Worm (Caenorhabditis elegans) whole organism, young adult: ENCODE results near the gene F21D5.3.

ENCODE experiments used
- F10E7.11 ChIP-seq: sonication (generic microtip); optimal IDR thresholded peaks from 2 replicates; lab custom pipeline; 2017; ENCODE audit warnings: mild to moderate bottlenecking, missing genetic modification characterization, moderate library complexity, missing compliant biosample characterization
- F33H1.4 ChIP-seq: fragments of 200-800 bp; sonication (Bioruptor generic); IDR thresholded peaks from 2 replicates; pipeline ENCODE4 v1.3.6; 2022; ENCODE audit warnings: missing genetic modification reagents, missing genetic modification characterization, missing compliant biosample characterization
- F37B4.10 ChIP-seq: fragments of 200-800 bp; sonication (Bioruptor generic); IDR thresholded peaks from 2 replicates; pipeline ENCODE4 v1.3.6; 2022; ENCODE audit warnings: missing genetic modification characterization, missing compliant biosample characterization
- F49E8.2 ChIP-seq: sonication (generic microtip); optimal IDR thresholded peaks from 3 replicates; lab custom pipeline; 2017; ENCODE audit warnings: missing genetic modification characterization, mild to moderate bottlenecking, missing compliant biosample characterization, antibody characterized with exemption, moderate library complexity; ENCODE audit not compliant: insufficient read depth
- K11D2.4 ChIP-seq: fragments of 200-800 bp; sonication (Bioruptor generic); IDR thresholded peaks from 2 replicates; pipeline ENCODE4 v1.3.6; 2022; ENCODE audit warnings: missing genetic modification reagents, missing genetic modification characterization, missing compliant biosample characterization
- T07F8.4 ChIP-seq: sonication (generic microtip); optimal IDR thresholded peaks from 2 replicates; lab custom pipeline; 2016; ENCODE audit warnings: mild to moderate bottlenecking, missing genetic modification characterization, moderate library complexity, missing compliant biosample characterization
- Y53G8AR.9 ChIP-seq: fragments of 200-800 bp; sonication (Bioruptor generic); conservative IDR thresholded peaks from 2 replicates; pipeline ENCODE4 v1.3.6; 2022; ENCODE audit warnings: missing genetic modification reagents, missing genetic modification characterization, missing compliant biosample characterization
- Y67H2A.10 ChIP-seq: fragments of 200-800 bp; sonication (Bioruptor generic); conservative IDR thresholded peaks from 2 replicates; pipeline ENCODE4 v1.3.6; 2022; ENCODE audit warnings: missing genetic modification reagents, missing genetic modification characterization, missing compliant biosample characterization
- Y79H2A.3 ChIP-seq: fragments of 200-800 bp; sonication (Bioruptor generic); conservative IDR thresholded peaks from 2 replicates; pipeline ENCODE4 v1.3.6; 2022; ENCODE audit warnings: missing genetic modification reagents, missing genetic modification characterization, missing compliant biosample characterization
- Y95B8A.8 ChIP-seq: fragments of 200-800 bp; sonication (Bioruptor generic); IDR thresholded peaks from 2 replicates; pipeline ENCODE4 v1.3.6; 2022; ENCODE audit warnings: missing genetic modification reagents, missing genetic modification characterization, missing compliant biosample characterization
- ama-1 ChIP-seq, 3 experiments: fragments of 150-350 bp in 1 of 3; sonication (generic microtip) in 2 of 3; optimal IDR thresholded peaks; 2 replicates each; lab custom pipeline; 2014 to 2018; ENCODE audit warnings: missing biosample characterization in 2 of 3, missing genetic modification characterization in 2 of 3, missing genetic modification reagents in 2 of 3
- aptf-2 ChIP-seq: fragments of 200-800 bp; sonication (Bioruptor generic); conservative IDR thresholded peaks from 2 replicates; pipeline ENCODE4 v1.3.6; 2022; ENCODE audit warnings: missing genetic modification reagents, missing genetic modification characterization, missing compliant biosample characterization
- attf-5 ChIP-seq: fragments of 200-800 bp; sonication (Bioruptor generic); optimal IDR thresholded peaks from 2 replicates; lab custom pipeline; 2018; ENCODE audit warnings: mild to moderate bottlenecking, missing genetic modification characterization, missing compliant biosample characterization
- bed-1 ChIP-seq: fragments of 200-800 bp; sonication (Bioruptor generic); IDR thresholded peaks from 2 replicates; pipeline ENCODE4 v1.3.6; 2022; ENCODE audit warnings: missing genetic modification reagents, missing genetic modification characterization, missing compliant biosample characterization
- cebp-1 ChIP-seq, 2 experiments: fragments of 200-800 bp in 1 of 2; sonication (Bioruptor generic) in 1 of 2; sonication (generic microtip) in 1 of 2; IDR thresholded peaks in 1 of 2; optimal IDR thresholded peaks in 1 of 2; 2 replicates each; pipeline versions ENCODE4 v1.3.6 to Lab custom; 2017 to 2022; ENCODE audit warnings: missing compliant biosample characterization in 2 of 2, missing genetic modification characterization in 2 of 2, mild to moderate bottlenecking in 1 of 2, missing genetic modification reagents in 1 of 2, moderate library complexity in 1 of 2
- chd-7 ChIP-seq: sonication (generic microtip); optimal IDR thresholded peaks from 2 replicates; lab custom pipeline; 2016; ENCODE audit warnings: mild to moderate bottlenecking, missing genetic modification characterization, moderate library complexity, missing compliant biosample characterization
- ets-4 ChIP-seq: fragments of 200-800 bp; sonication (Bioruptor generic); optimal IDR thresholded peaks from 2 replicates; lab custom pipeline; 2018; ENCODE audit warnings: mild to moderate bottlenecking, missing genetic modification characterization, missing compliant biosample characterization
- fkh-3 ChIP-seq: sonication (generic microtip); optimal IDR thresholded peaks from 2 replicates; lab custom pipeline; 2016; ENCODE audit warnings: mild to moderate bottlenecking, missing genetic modification characterization, missing compliant biosample characterization
- him-1 ChIP-seq: sonication (generic microtip); optimal IDR thresholded peaks from 2 replicates; lab custom pipeline; 2016; ENCODE audit warnings: missing genotype, missing genetic modification reagents, missing genetic modification characterization, missing compliant biosample characterization
- hlh-26 ChIP-seq: fragments of 200-800 bp; sonication (Bioruptor generic); conservative IDR thresholded peaks from 2 replicates; pipeline ENCODE4 v1.3.6; 2022; ENCODE audit warnings: missing genetic modification reagents, missing genetic modification characterization, missing compliant biosample characterization
- hmg-20 ChIP-seq: fragments of 200-800 bp; sonication (Bioruptor generic); IDR thresholded peaks from 2 replicates; pipeline ENCODE4 v1.3.6; 2022; ENCODE audit warnings: missing genetic modification reagents, missing genetic modification characterization, missing compliant biosample characterization
- hrde-1 ChIP-seq: sonication (generic microtip); optimal IDR thresholded peaks from 2 replicates; lab custom pipeline; 2016; ENCODE audit warnings: missing genetic modification characterization, mild to moderate bottlenecking, missing compliant biosample characterization, moderate library complexity, missing genotype, missing genetic modification reagents, borderline replicate concordance
- hsf-1 ChIP-seq: fragments of 200-800 bp; sonication (Bioruptor generic); IDR thresholded peaks from 2 replicates; pipeline ENCODE4 v1.3.6; 2022; ENCODE audit warnings: missing genetic modification reagents, missing genetic modification characterization, missing compliant biosample characterization
- let-607 ChIP-seq, 2 experiments: fragments of 200-800 bp in 1 of 2; sonication (Bioruptor generic) in 1 of 2; sonication (generic microtip) in 1 of 2; optimal IDR thresholded peaks; 2 replicates each; lab custom pipeline; 2016 to 2018; ENCODE audit warnings: mild to moderate bottlenecking in 2 of 2, missing compliant biosample characterization in 2 of 2, missing genetic modification characterization in 2 of 2, moderate library complexity in 2 of 2, missing genotype in 1 of 2
- lir-1 ChIP-seq: fragments of 200-800 bp; sonication (Bioruptor generic); conservative IDR thresholded peaks from 2 replicates; pipeline ENCODE4 v1.3.6; 2022; ENCODE audit warnings: missing genetic modification reagents, missing genetic modification characterization, missing compliant biosample characterization
- madf-10 ChIP-seq: sonication (generic microtip); optimal IDR thresholded peaks from 2 replicates; lab custom pipeline; 2016; ENCODE audit warnings: mild to moderate bottlenecking, missing genetic modification characterization, missing compliant biosample characterization
- madf-6 ChIP-seq: fragments of 200-800 bp; sonication (Bioruptor generic); IDR thresholded peaks from 2 replicates; pipeline ENCODE4 v1.3.6; 2022; ENCODE audit warnings: missing genetic modification reagents, missing genetic modification characterization, missing compliant biosample characterization
- mcd-1 ChIP-seq: fragments of 200-800 bp; sonication (Bioruptor generic); IDR thresholded peaks from 2 replicates; pipeline ENCODE4 v1.3.6; 2022; ENCODE audit warnings: missing genetic modification reagents, missing genetic modification characterization, missing compliant biosample characterization
- nhr-27 ChIP-seq: fragments of 200-800 bp; sonication (Bioruptor generic); optimal IDR thresholded peaks from 2 replicates; lab custom pipeline; 2018; ENCODE audit warnings: mild to moderate bottlenecking, missing genetic modification characterization, moderate library complexity, missing compliant biosample characterization
- nhr-80 ChIP-seq: sonication (generic microtip); optimal IDR thresholded peaks from 2 replicates; lab custom pipeline; 2016; ENCODE audit warnings: missing genetic modification characterization, missing compliant biosample characterization
- nhr-90 ChIP-seq: sonication (generic microtip); optimal IDR thresholded peaks from 2 replicates; lab custom pipeline; 2016; ENCODE audit warnings: missing genotype, mild to moderate bottlenecking, missing genetic modification characterization, missing compliant biosample characterization
- pha-4 ChIP-seq: fragments of 150-350 bp; sonication (generic microtip); optimal IDR thresholded peaks from 2 replicates; lab custom pipeline; 2014; ENCODE audit warnings: missing biosample characterization, missing genetic modification reagents, missing genetic modification characterization
- rec-8 ChIP-seq, 2 experiments: sonication (generic microtip); optimal IDR thresholded peaks; 2 replicates each; lab custom pipeline; 2016; ENCODE audit warnings: mild to moderate bottlenecking in 2 of 2, missing genetic modification characterization in 2 of 2, missing genetic modification reagents in 2 of 2, missing genotype in 2 of 2, missing biosample characterization in 1 of 2, missing compliant biosample characterization in 1 of 2, moderate library complexity in 1 of 2
- rpc-1 ChIP-seq, 2 experiments: fragments of 150-350 bp in 1 of 2; sonication (generic microtip) in 1 of 2; optimal IDR thresholded peaks; 2 replicates each; lab custom pipeline; 2014 to 2018; ENCODE audit warnings: missing biosample characterization in 1 of 2, missing genetic modification characterization in 1 of 2, missing genetic modification reagents in 1 of 2, missing genotype in 1 of 2
- snpc-4 ChIP-seq, 5 experiments: fragments of 150-350 bp in 1 of 5; sonication (generic microtip) in 4 of 5; optimal IDR thresholded peaks; 2 replicates each; lab custom pipeline; 2014 to 2018; ENCODE audit warnings: missing genetic modification characterization in 5 of 5, missing biosample characterization in 3 of 5, antibody characterized with exemption in 2 of 5, mild to moderate bottlenecking in 2 of 5, missing compliant biosample characterization in 2 of 5, missing genotype in 2 of 5, moderate library complexity in 2 of 5, missing genetic modification reagents in 1 of 5
- somi-1 ChIP-seq: fragments of 200-800 bp; sonication (Bioruptor generic); optimal IDR thresholded peaks from 2 replicates; lab custom pipeline; 2018; ENCODE audit warnings: mild to moderate bottlenecking, missing genetic modification characterization, missing compliant biosample characterization
- xnd-1 ChIP-seq: sonication (generic microtip); optimal IDR thresholded peaks from 2 replicates; lab custom pipeline; 2016; ENCODE audit warnings: missing genotype, missing genetic modification reagents, missing genetic modification characterization, missing compliant biosample characterization
- zim-3 ChIP-seq: sonication (generic microtip); optimal IDR thresholded peaks from 2 replicates; lab custom pipeline; 2017; ENCODE audit warnings: mild to moderate bottlenecking, missing genetic modification characterization, moderate library complexity, missing compliant biosample characterization
- ztf-18 ChIP-seq: sonication (generic microtip); optimal IDR thresholded peaks from 2 replicates; lab custom pipeline; 2016; ENCODE audit warnings: missing genotype, mild to moderate bottlenecking, missing genetic modification characterization, missing compliant biosample characterization

The F21D5.3 gene

ce11 chrIV:8730469-8730868, at the start of gene F21D5.3:
Gene F21D5.3, plus strand, starts transcription at chrIV:8730815.
- no peak for TF ChIP-seq nhr-90
- TF ChIP-seq madf-6, result peak; percentile 42
- no peak for TF ChIP-seq pha-4
- no peak for TF ChIP-seq F37B4.10 (GFP tag; lab: Robert Waterston, UW)
- no peak for TF ChIP-seq him-1
- no peak for TF ChIP-seq nhr-27
- TF ChIP-seq rpc-1 (optimal IDR thresholded peaks at IDR 0.05; lab: Kevin White, UChicago), result no peak
- TF ChIP-seq rpc-1 (tag; optimal IDR thresholded peaks at IDR 0.05; lab: Kevin White, UChicago), result no peak
- peak; percentile 10 for TF ChIP-seq ets-4
- TF ChIP-seq Y67H2A.10 (GFP tag; lab: Robert Waterston, UW), result no peak
- no peak for TF ChIP-seq fkh-3
- no peak for TF ChIP-seq aptf-2 (GFP tag; lab: Robert Waterston, UW)
- no peak for TF ChIP-seq xnd-1
- no peak for TF ChIP-seq ztf-18 (tag; lab: Kevin White, UChicago)
- TF ChIP-seq nhr-80, result peak; percentile 67
- no peak for TF ChIP-seq F10E7.11 (tag; lab: Kevin White, UChicago)
- TF ChIP-seq let-607 (tag; optimal IDR thresholded peaks at IDR 0.05; lab: Kevin White, UChicago), result no peak
- TF ChIP-seq T07F8.4 (tag; lab: Kevin White, UChicago), result no peak
- no peak for TF ChIP-seq cebp-1 (GFP tag; IDR thresholded peaks at IDR 0.05; lab: Robert Waterston, UW)
- peak; percentile 0 for TF ChIP-seq cebp-1 (tag; optimal IDR thresholded peaks at IDR 0.05; lab: Kevin White, UChicago)
- no peak for TF ChIP-seq bed-1 (GFP tag; lab: Robert Waterston, UW)
- TF ChIP-seq Y79H2A.3, result no peak
- TF ChIP-seq snpc-4 (GFP tag; optimal IDR thresholded peaks at IDR 0.05; lab: Kevin White, UChicago), result peak; percentile 1
- TF ChIP-seq snpc-4 (tag; optimal IDR thresholded peaks at IDR 0.05; lab: Kevin White, UChicago), result no peak
- TF ChIP-seq rec-8 (tag; optimal IDR thresholded peaks at IDR 0.05; lab: Kevin White, UChicago), result no peak
- TF ChIP-seq K11D2.4 (GFP tag; lab: Robert Waterston, UW), result no peak
- no peak for TF ChIP-seq madf-10 (tag; lab: Kevin White, UChicago)
- TF ChIP-seq Y95B8A.8 (GFP tag; lab: Robert Waterston, UW), result no peak
- TF ChIP-seq hlh-26, result no peak
- no peak for TF ChIP-seq attf-5 (GFP tag; lab: Kevin White, UChicago)
- TF ChIP-seq somi-1 (GFP tag; lab: Kevin White, UChicago), result no peak
- no peak for TF ChIP-seq lir-1 (GFP tag; lab: Robert Waterston, UW)
- TF ChIP-seq zim-3 (tag; lab: Kevin White, UChicago), result no peak
- peak; percentile 15 for TF ChIP-seq hrde-1 (tag; lab: Kevin White, UChicago)
- no peak for TF ChIP-seq F33H1.4 (GFP tag; lab: Robert Waterston, UW)
- no peak for TF ChIP-seq mcd-1
- no peak for TF ChIP-seq hmg-20

- no peak for TF ChIP-seq F10E7.11 (tag; lab: Kevin White, UChicago)
- TF ChIP-seq chd-7 (tag; lab: Kevin White, UChicago), result no peak
- TF ChIP-seq snpc-4 (GFP tag; optimal IDR thresholded peaks at IDR 0.05; lab: Kevin White, UChicago), result no peak
- TF ChIP-seq snpc-4 (tag; optimal IDR thresholded peaks at IDR 0.05; lab: Kevin White, UChicago), result peak in 1 of 4 experiments; percentile 14
- no peak for TF ChIP-seq ama-1 (optimal IDR thresholded peaks at IDR 0.05; lab: Kevin White, UChicago)
- TF ChIP-seq ama-1 (GFP tag; optimal IDR thresholded peaks at IDR 0.05; lab: Kevin White, UChicago), result peak in 1 of 2 experiments; percentile 60
- TF ChIP-seq F49E8.2 (tag; lab: Kevin White, UChicago), result peak; percentile 3
- TF ChIP-seq hsf-1, result peak; percentile 16; the same call in 1 of the 2 replicates
- 0 out of 2 replicates have a peak, but pooled peaks have one; percentile 40 for TF ChIP-seq Y53G8AR.9 (GFP tag; lab: Robert Waterston, UW)
Observed at ce11 chrIV:8686510-8686909, 44.1 kb upstream of the F21D5.3 start, which contains the start of gene pole-2. Gene pole-2, minus strand, starts transcription at chrIV:8686610.
